Worm (Caenorhabditis elegans): ENCODE measurements around the gene zig-11.

DNA sequence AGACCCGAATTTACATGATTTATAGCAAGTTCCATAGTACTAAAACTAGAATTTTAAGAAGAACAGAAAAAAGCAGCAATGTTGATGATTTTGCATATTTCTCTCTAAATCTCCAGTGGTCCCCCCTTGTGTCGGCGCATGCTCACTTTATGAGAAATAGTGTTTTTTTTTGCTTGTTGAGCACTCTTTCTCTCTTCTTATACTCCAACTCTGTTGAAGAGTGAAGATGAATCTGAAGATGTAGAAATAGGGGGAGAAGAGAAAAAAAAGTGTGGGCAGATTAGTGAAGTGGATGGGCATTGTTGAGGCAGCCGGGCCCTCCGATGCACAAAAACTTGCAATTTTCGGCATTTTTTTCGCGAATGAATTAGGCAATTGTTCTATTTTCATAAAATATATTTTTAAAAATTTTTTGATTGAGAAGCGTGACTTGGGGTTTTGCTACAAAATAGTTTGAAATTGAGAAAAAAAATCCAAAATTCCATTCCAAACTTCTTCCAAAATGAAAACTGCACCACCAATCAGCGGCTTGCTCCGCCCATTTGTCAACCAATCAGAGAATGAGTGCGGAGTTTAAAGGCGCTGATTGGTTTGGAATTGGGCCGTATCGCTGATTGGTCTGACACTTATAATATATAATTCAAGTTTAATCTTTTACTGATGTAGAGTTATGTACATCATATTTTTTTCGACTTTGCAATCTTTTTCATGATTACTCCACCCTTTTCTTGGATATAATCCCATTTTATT lies 47.9 kb upstream of the zig-11 start:
- TF ChIP-seq pax-1 (tag; optimal IDR thresholded peaks at IDR 0.05): no peak
- TF ChIP-seq elt-4 (tag; optimal IDR thresholded peaks at IDR 0.05): no peak
- no peak for TF ChIP-seq hlh-30 (tag; optimal IDR thresholded peaks at IDR 0.05; ENCODE audit: insufficient read depth)
- TF ChIP-seq pat-9 (tag; optimal IDR thresholded peaks at IDR 0.05): no peak
- no peak for TF ChIP-seq ceh-45 (GFP tag; IDR thresholded peaks at IDR 0.05)
